Worm (Caenorhabditis elegans) whole organism, L3 larva: ENCODE data around the gene znf-207.

Source experiments
- R02D3.7 ChIP-seq: fragments of 150-350 bp; optimal IDR thresholded peaks from 2 replicates; lab custom pipeline; 2014; ENCODE audit warnings: missing biosample characterization, missing genetic modification characterization
- ZK546.5 ChIP-seq: sonication (generic microtip); optimal IDR thresholded peaks from 2 replicates; lab custom pipeline; 2017; ENCODE audit warnings: missing biosample characterization, missing genetic modification characterization
- ama-1 ChIP-seq: fragments of 150-350 bp; optimal IDR thresholded peaks from 2 replicates; lab custom pipeline; 2018
- ceh-28 ChIP-seq: fragments of 150-350 bp; optimal IDR thresholded peaks from 2 replicates; lab custom pipeline; 2014; ENCODE audit warnings: missing biosample characterization, missing genetic modification reagents, missing genetic modification characterization
- ceh-82 ChIP-seq: fragments of 150-350 bp; optimal IDR thresholded peaks from 2 replicates; lab custom pipeline; 2014; ENCODE audit warnings: missing biosample characterization, missing genetic modification characterization
- daf-12 ChIP-seq: fragments of 150-350 bp; optimal IDR thresholded peaks from 2 replicates; lab custom pipeline; 2014; ENCODE audit warnings: missing biosample characterization, missing genetic modification reagents, missing genetic modification characterization
- egl-27 ChIP-seq: sonication (generic microtip); optimal IDR thresholded peaks from 4 replicates; lab custom pipeline; 2017; ENCODE audit warnings: missing biosample characterization, missing genetic modification reagents, missing genetic modification characterization
- elt-1 ChIP-seq: fragments of 150-350 bp; optimal IDR thresholded peaks from 2 replicates; lab custom pipeline; 2014; ENCODE audit warnings: missing biosample characterization, missing genetic modification characterization
- elt-2 ChIP-seq: sonication (generic microtip); optimal IDR thresholded peaks from 2 replicates; lab custom pipeline; 2016; ENCODE audit warnings: missing genetic modification reagents, mild to moderate bottlenecking, missing genetic modification characterization, missing compliant biosample characterization
- eor-1 ChIP-seq, 2 experiments: fragments of 150-350 bp; optimal IDR thresholded peaks; 2 replicates each; lab custom pipeline; 2014 to 2018; ENCODE audit warnings: missing biosample characterization in 2 of 2, missing genetic modification characterization in 2 of 2
- fkh-2 ChIP-seq: fragments of 150-350 bp; optimal IDR thresholded peaks from 2 replicates; lab custom pipeline; 2014; ENCODE audit warnings: missing biosample characterization, missing genetic modification reagents, missing genetic modification characterization
- hmg-11 ChIP-seq: sonication (generic microtip); optimal IDR thresholded peaks from 2 replicates; lab custom pipeline; 2016; ENCODE audit warnings: missing genetic modification characterization, missing compliant biosample characterization
- lin-15B ChIP-seq: fragments of 150-350 bp; optimal IDR thresholded peaks from 2 replicates; lab custom pipeline; 2014; ENCODE audit warnings: missing biosample characterization, missing genetic modification characterization
- lin-39 ChIP-seq: fragments of 150-350 bp; optimal IDR thresholded peaks from 2 replicates; lab custom pipeline; 2018; ENCODE audit warnings: missing biosample characterization, missing genetic modification reagents, missing genetic modification characterization
- lsy-12 ChIP-seq: sonication (generic microtip); optimal IDR thresholded peaks from 2 replicates; lab custom pipeline; 2016; ENCODE audit warnings: mild to moderate bottlenecking, missing genetic modification characterization, missing compliant biosample characterization
- mdl-1 ChIP-seq: fragments of 150-350 bp; optimal IDR thresholded peaks from 2 replicates; lab custom pipeline; 2014; ENCODE audit warnings: missing biosample characterization, missing genetic modification characterization
- mml-1 ChIP-seq: fragments of 150-350 bp; sonication (generic microtip); optimal IDR thresholded peaks from 3 replicates; lab custom pipeline; 2014; ENCODE audit warnings: missing biosample characterization, missing genetic modification characterization
- nfya-1 ChIP-seq: sonication (generic microtip); optimal IDR thresholded peaks from 2 replicates; lab custom pipeline; 2017; ENCODE audit warnings: missing genetic modification characterization, mild to moderate bottlenecking, missing compliant biosample characterization, antibody characterized with exemption, moderate library complexity; ENCODE audit not compliant: insufficient read depth
- nhr-12 ChIP-seq: fragments of 150-350 bp; optimal IDR thresholded peaks from 2 replicates; lab custom pipeline; 2014; ENCODE audit warnings: missing biosample characterization, missing genetic modification characterization
- nhr-23 ChIP-seq: fragments of 150-350 bp; optimal IDR thresholded peaks from 2 replicates; lab custom pipeline; 2014; ENCODE audit warnings: missing biosample characterization, missing genetic modification reagents, missing genetic modification characterization
- nhr-25 ChIP-seq: sonication (generic microtip); optimal IDR thresholded peaks from 2 replicates; lab custom pipeline; 2017; ENCODE audit warnings: missing biosample characterization, missing genetic modification characterization
- nhr-43 ChIP-seq: sonication (generic microtip); optimal IDR thresholded peaks from 2 replicates; lab custom pipeline; 2016; ENCODE audit warnings: mild to moderate bottlenecking, missing genetic modification characterization, missing compliant biosample characterization; ENCODE audit not compliant: poor library complexity, severe bottlenecking
- nhr-76 ChIP-seq: fragments of 150-350 bp; sonication (generic microtip); optimal IDR thresholded peaks from 5 replicates; lab custom pipeline; 2014; ENCODE audit warnings: missing biosample characterization, missing genetic modification characterization
- pha-4 ChIP-seq: fragments of 150-350 bp; optimal IDR thresholded peaks from 2 replicates; lab custom pipeline; 2014; ENCODE audit warnings: missing biosample characterization, missing genetic modification reagents, missing genetic modification characterization
- sea-2 ChIP-seq: fragments of 150-350 bp; sonication (generic microtip); optimal IDR thresholded peaks from 4 replicates; lab custom pipeline; 2014; ENCODE audit warnings: missing biosample characterization, missing genetic modification reagents, missing genetic modification characterization
- skn-1 ChIP-seq: fragments of 150-350 bp; optimal IDR thresholded peaks from 2 replicates; lab custom pipeline; 2014; ENCODE audit warnings: missing biosample characterization, missing genetic modification characterization
- snpc-4 ChIP-seq: fragments of 150-350 bp; optimal IDR thresholded peaks from 2 replicates; lab custom pipeline; 2014; ENCODE audit warnings: missing biosample characterization, missing genetic modification characterization
- tbx-2 ChIP-seq: sonication (generic microtip); optimal IDR thresholded peaks from 2 replicates; lab custom pipeline; 2016; ENCODE audit warnings: mild to moderate bottlenecking, missing genetic modification characterization, missing compliant biosample characterization
- unc-62 ChIP-seq: fragments of 150-350 bp; sonication (generic microtip); optimal IDR thresholded peaks from 4 replicates; lab custom pipeline; 2014; ENCODE audit warnings: missing biosample characterization, missing genetic modification reagents, missing genetic modification characterization
- zag-1 ChIP-seq: fragments of 150-350 bp; optimal IDR thresholded peaks from 2 replicates; lab custom pipeline; 2014; ENCODE audit warnings: missing biosample characterization, missing genetic modification characterization
- ztf-11 ChIP-seq: fragments of 150-350 bp; optimal IDR thresholded peaks from 2 replicates; lab custom pipeline; 2014; ENCODE audit warnings: missing biosample characterization, missing genetic modification characterization
- ztf-4 ChIP-seq: fragments of 150-350 bp; optimal IDR thresholded peaks from 2 replicates; lab custom pipeline; 2014; ENCODE audit warnings: missing biosample characterization, missing genetic modification characterization

Gene znf-207

ce11 chrIV:11313880-11314279 is 3.1 kb downstream of the znf-207 start, which contains the start of gene dnj-2:
TSS of gene dnj-2 (minus strand) at chrIV:11313980.
- no peak for TF ChIP-seq elt-2 (tag; lab: Kevin White, UChicago)

- TF ChIP-seq tbx-2 (no peak), ama-1 (lab: Kevin White, UChicago) (no peak), lin-15B (peak; percentile 85), mdl-1 (tag; lab: Kevin White, UChicago) (no peak), ceh-82 (tag; lab: Kevin White, UChicago) (no peak), nhr-25 (peak; percentile 3), pha-4 (tag; lab: Kevin White, UChicago) (peak; percentile 60), hmg-11 (tag; lab: Kevin White, UChicago) (peak; percentile 25), nhr-43 (peak; percentile 68), nfya-1 (peak; percentile 62), nhr-23 (tag; lab: Kevin White, UChicago) (peak; percentile 63), egl-27 (tag; lab: Kevin White, UChicago) (no peak), snpc-4 (tag; lab: Kevin White, UChicago) (peak; percentile 18)
These were observed 4.1 kb downstream of the znf-207 start, which contains the start of the genes B0035.3, B0035.22 and pfd-4 for ce11 chrIV:11314885-11315284. TSS of gene B0035.3 (minus strand) at chrIV:11314998. TSS of gene B0035.22 (plus strand) at chrIV:11315153. TSS of gene pfd-4 (plus strand) at chrIV:11315207.

ce11 chrIV:11315688-11316087 is 4.9 kb downstream of the znf-207 start:
- TF ChIP-seq lsy-12 (tag; lab: Kevin White, UChicago): no peak
- TF ChIP-seq lin-39 (tag; lab: Kevin White, UChicago): no peak
- no peak for TF ChIP-seq lin-15B
- TF ChIP-seq nhr-12: no peak
- no peak for TF ChIP-seq elt-1
- no peak for TF ChIP-seq skn-1 (tag; lab: Kevin White, UChicago)
- TF ChIP-seq unc-62 (GFP tag; lab: Kevin White, UChicago): no peak
- TF ChIP-seq ZK546.5 (tag; lab: Kevin White, UChicago): no peak
- TF ChIP-seq nhr-76 (tag; lab: Kevin White, UChicago): no peak
- TF ChIP-seq tbx-2: no peak
- no peak for TF ChIP-seq mml-1

ce11 chrIV:11316106-11316505 is 5.3 kb downstream of the znf-207 start:
- peak; percentile 81 for TF ChIP-seq skn-1 (tag; lab: Kevin White, UChicago)
- no peak for TF ChIP-seq ceh-28 (tag; lab: Kevin White, UChicago)
- no peak for TF ChIP-seq unc-62 (GFP tag; lab: Kevin White, UChicago)
- no peak for TF ChIP-seq daf-12 (tag; lab: Kevin White, UChicago)
- TF ChIP-seq R02D3.7 (tag; lab: Kevin White, UChicago): no peak
- TF ChIP-seq ztf-4 (tag; lab: Kevin White, UChicago): no peak
- TF ChIP-seq zag-1 (tag; lab: Kevin White, UChicago): no peak

ce11 chrIV:11316640-11317039 is 5.9 kb downstream of the znf-207 start:
- no peak for TF ChIP-seq R02D3.7 (tag; lab: Kevin White, UChicago)
- TF ChIP-seq pha-4 (tag; lab: Kevin White, UChicago): peak; percentile 57
- TF ChIP-seq, all 47 proteins: peak for 1

- TF ChIP-seq ztf-11 (tag; lab: Kevin White, UChicago) (no peak), zag-1 (tag; lab: Kevin White, UChicago) (no peak), sea-2 (GFP tag; lab: Kevin White, UChicago) (no peak), fkh-2 (tag; lab: Kevin White, UChicago) (no peak), elt-2 (tag; lab: Kevin White, UChicago) (no peak), lsy-12 (tag; lab: Kevin White, UChicago) (no peak), daf-12 (tag; lab: Kevin White, UChicago) (no peak), pha-4 (tag; lab: Kevin White, UChicago) (no peak), lin-39 (tag; lab: Kevin White, UChicago) (no peak), eor-1 (tag; optimal IDR thresholded peaks at IDR 0.05; lab: Kevin White, UChicago) (no peak), unc-62 (GFP tag; lab: Kevin White, UChicago) (no peak)
These were observed 6.3 kb downstream of the znf-207 start, which contains the start of gene gspd-1 for ce11 chrIV:11317119-11317518. TSS of gene gspd-1 (plus strand) at chrIV:11317419.
